Worm (Caenorhabditis elegans): ENCODE results near the gene gst-15.

ce11 chrII:13595279-13595678, 17.7 kb downstream of the gst-15 start:
- TF ChIP-seq nhr-11 (tag; optimal IDR thresholded peaks at IDR 0.05) (no peak), ceh-34 (tag; optimal IDR thresholded peaks at IDR 0.05) (no peak), sox-4 (tag; optimal IDR thresholded peaks at IDR 0.05) (no peak), pat-9 (tag; optimal IDR thresholded peaks at IDR 0.05) (no peak), hlh-30 (tag; optimal IDR thresholded peaks at IDR 0.05; ENCODE audit: insufficient read depth) (no peak)
